Worm (Caenorhabditis elegans) whole organism, early embryonic: Measurements from ENCODE around the gene F31D5.2.

ENCODE experiments used
- B0310.2 ChIP-seq: sonication (generic microtip); optimal IDR thresholded peaks from 2 replicates; lab custom pipeline; 2016; ENCODE audit warnings: mild to moderate bottlenecking, missing genetic modification characterization, missing compliant biosample characterization
- aly-1 ChIP-seq: sonication (generic microtip); optimal IDR thresholded peaks from 2 replicates; lab custom pipeline; 2016; ENCODE audit warnings: missing genetic modification characterization, missing compliant biosample characterization
- hmg-4 ChIP-seq: fragments of 200-800 bp; sonication (Bioruptor generic); optimal IDR thresholded peaks from 2 replicates; lab custom pipeline; 2018; ENCODE audit warnings: mild to moderate bottlenecking, missing genetic modification characterization, missing compliant biosample characterization
- scrt-1 ChIP-seq: fragments of 200-800 bp; sonication (Bioruptor generic); IDR thresholded peaks from 2 replicates; pipeline ENCODE4 v1.3.6; 2022; ENCODE audit warnings: missing genetic modification characterization, missing compliant biosample characterization
- tbx-11 ChIP-seq: fragments of 200-800 bp; sonication (Bioruptor generic); IDR thresholded peaks from 2 replicates; pipeline ENCODE4 v1.3.6; 2022; ENCODE audit warnings: missing genetic modification characterization, missing compliant biosample characterization

- TF ChIP-seq scrt-1 (no peak), tbx-11 (no peak), B0310.2 (tag; lab: Kevin White, UChicago) (no peak), aly-1 (no peak), hmg-4 (GFP tag; lab: Kevin White, UChicago) (no peak)
Observed at ce11 chrII:4194127-4194526, 21.3 kb upstream of the F31D5.2 start, which contains the start of gene mth-2.
